Fruit fly (Drosophila melanogaster): ENCODE results near the gene IFT46.
A peak's percentile ranks its signal among the peaks of the same experiment; 100 is the strongest.

The IFT46 gene

dm6 chr2L:18620153-18620552 lies 4.2 kb upstream of the IFT46 start:
- TF ChIP-seq Mio (GFP tag; optimal IDR thresholded peaks at IDR 0.05): no peak
- no peak for TF ChIP-seq br (GFP tag; optimal IDR thresholded peaks at IDR 0.05)
- TF ChIP-seq Dfd (GFP tag; optimal IDR thresholded peaks at IDR 0.05): no peak
- no peak for TF ChIP-seq lola (GFP tag; optimal IDR thresholded peaks at IDR 0.05)
- no peak for TF ChIP-seq fru (GFP tag; optimal IDR thresholded peaks at IDR 0.05)
- TF ChIP-seq Vsx2 (GFP tag; optimal IDR thresholded peaks at IDR 0.05; ENCODE audit: partially characterized antibody): no peak
- TF ChIP-seq dl (GFP tag; optimal IDR thresholded peaks at IDR 0.05; ENCODE audit: insufficient read depth in 1 of 2, partially characterized antibody in 2 of 2): no peak
- TF ChIP-seq Hnf4 (GFP tag; optimal IDR thresholded peaks at IDR 0.05): no peak
- no peak for TF ChIP-seq dsf (GFP tag; optimal IDR thresholded peaks at IDR 0.05; ENCODE audit: borderline replicate concordance)
- no peak for TF ChIP-seq pan (optimal IDR thresholded peaks at IDR 0.05)
- TF ChIP-seq rgr (GFP tag; optimal IDR thresholded peaks at IDR 0.05): no peak
- TF ChIP-seq h (GFP tag; optimal IDR thresholded peaks at IDR 0.05): no peak
- no peak for TF ChIP-seq Hr78 (GFP tag; optimal IDR thresholded peaks at IDR 0.05)
- no peak for TF ChIP-seq dmrt93B (GFP tag; optimal IDR thresholded peaks at IDR 0.05)
- TF ChIP-seq Abd-B (GFP tag; optimal IDR thresholded peaks at IDR 0.05): no peak
- TF ChIP-seq CrebA (GFP tag; optimal IDR thresholded peaks at IDR 0.05; ENCODE audit: borderline replicate concordance): no peak

DNA sequence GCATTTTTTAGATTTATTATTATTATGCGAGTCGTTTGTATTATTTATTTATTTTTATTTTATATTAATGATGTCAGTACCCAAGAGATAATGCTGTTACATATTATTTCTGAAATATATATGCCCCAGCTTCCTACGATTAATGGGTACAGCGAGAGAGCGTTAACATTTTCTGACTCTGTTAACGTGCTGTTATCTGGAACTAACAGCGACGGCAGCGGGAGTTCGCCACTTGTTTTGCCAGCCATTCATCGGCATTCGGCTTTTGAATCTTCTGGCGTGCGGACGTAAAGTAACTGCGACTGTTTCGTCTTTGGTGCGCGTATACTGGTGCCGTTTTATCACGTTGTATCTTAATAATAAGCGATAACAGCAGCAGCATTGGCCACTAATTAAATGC lies 1.1 kb upstream of the IFT46 start, which contains the start of gene MESR3:
TSS of gene MESR3 (plus strand) at position 254 of the 400 bp plus-strand sequence.
- TF ChIP-seq CG9705 (GFP tag; optimal IDR thresholded peaks at IDR 0.05): peak; percentile 13
- no peak for TF ChIP-seq Rel (GFP tag; optimal IDR thresholded peaks at IDR 0.05)
- peak; percentile 24 for TF ChIP-seq Rel (tag; optimal IDR thresholded peaks at IDR 0.05)
- peak; percentile 46 for TF ChIP-seq rgr (GFP tag; optimal IDR thresholded peaks at IDR 0.05)
- no peak for TF ChIP-seq h (GFP tag; optimal IDR thresholded peaks at IDR 0.05)
- TF ChIP-seq sv (GFP tag; optimal IDR thresholded peaks at IDR 0.05): no peak
- no peak for TF ChIP-seq fru (GFP tag; optimal IDR thresholded peaks at IDR 0.05)
- no peak for TF ChIP-seq tai (GFP tag; optimal IDR thresholded peaks at IDR 0.05)
- TF ChIP-seq sage (GFP tag; optimal IDR thresholded peaks at IDR 0.05): peak; percentile 49
- peak; percentile 54 for TF ChIP-seq psq (GFP tag; optimal IDR thresholded peaks at IDR 0.05)
- TF ChIP-seq HLH106 (tag; optimal IDR thresholded peaks at IDR 0.05): peak; percentile 68
- TF ChIP-seq lola (GFP tag; optimal IDR thresholded peaks at IDR 0.05): no peak
- peak; percentile 72 for TF ChIP-seq Sp1 (GFP tag; optimal IDR thresholded peaks at IDR 0.05)
- TF ChIP-seq Mio (GFP tag; optimal IDR thresholded peaks at IDR 0.05): no peak
- peak; percentile 62 for TF ChIP-seq OdsH (GFP tag; optimal IDR thresholded peaks at IDR 0.05)
- TF ChIP-seq Dif (GFP tag; optimal IDR thresholded peaks at IDR 0.05; ENCODE audit: partially characterized antibody): peak; percentile 63
- peak in 1 of 2 experiments; percentile 72 for TF ChIP-seq foxo (GFP tag; optimal IDR thresholded peaks at IDR 0.05)
- TF ChIP-seq ey (GFP tag; optimal IDR thresholded peaks at IDR 0.05): no peak

DNA sequence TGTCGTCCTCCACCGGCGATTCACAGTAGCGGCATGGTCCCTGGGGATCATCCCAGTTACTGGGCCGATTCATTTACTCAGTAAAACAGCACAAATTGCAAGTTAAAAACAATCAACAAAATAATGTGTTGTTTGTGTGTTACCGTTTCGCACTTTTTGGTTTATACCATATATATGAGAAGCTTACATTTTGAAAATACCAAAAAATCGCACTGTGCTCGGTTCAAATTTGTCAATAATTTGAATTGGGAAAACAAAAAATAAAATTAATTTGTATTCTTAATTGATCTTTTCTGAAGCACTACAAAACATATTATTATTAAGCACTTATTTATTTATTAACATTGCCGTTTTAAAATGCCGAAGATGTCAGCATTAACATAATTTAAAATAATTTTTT lies 3.8 kb downstream of the IFT46 start, which contains the start of gene Atac2:
TSS of gene Atac2 (minus strand) at position 144 of the 400 bp plus-strand sequence.
- TF ChIP-seq fru (GFP tag; optimal IDR thresholded peaks at IDR 0.05) (no peak), foxo (GFP tag; optimal IDR thresholded peaks at IDR 0.05) (no peak), Hnf4 (GFP tag; optimal IDR thresholded peaks at IDR 0.05) (no peak), CG32264 (GFP tag; optimal IDR thresholded peaks at IDR 0.05) (no peak), usp (GFP tag; optimal IDR thresholded peaks at IDR 0.05) (no peak), Vsx2 (GFP tag; optimal IDR thresholded peaks at IDR 0.05; ENCODE audit: partially characterized antibody) (no peak), lola (GFP tag; optimal IDR thresholded peaks at IDR 0.05) (no peak), sv (GFP tag; optimal IDR thresholded peaks at IDR 0.05) (no peak), HLH106 (tag; optimal IDR thresholded peaks at IDR 0.05) (no peak), Rel (GFP tag; optimal IDR thresholded peaks at IDR 0.05) (no peak), Rel (tag; optimal IDR thresholded peaks at IDR 0.05) (no peak), Abd-B (GFP tag; optimal IDR thresholded peaks at IDR 0.05) (no peak), Hr78 (GFP tag; optimal IDR thresholded peaks at IDR 0.05) (no peak), sage (GFP tag; optimal IDR thresholded peaks at IDR 0.05) (no peak), dsf (GFP tag; optimal IDR thresholded peaks at IDR 0.05; ENCODE audit: borderline replicate concordance) (no peak), CrebA (GFP tag; optimal IDR thresholded peaks at IDR 0.05; ENCODE audit: borderline replicate concordance) (no peak), Jra (GFP tag; optimal IDR thresholded peaks at IDR 0.05) (no peak), tai (GFP tag; optimal IDR thresholded peaks at IDR 0.05) (no peak), Dfd (GFP tag; optimal IDR thresholded peaks at IDR 0.05) (no peak), psq (GFP tag; optimal IDR thresholded peaks at IDR 0.05) (no peak), Sp1 (GFP tag; optimal IDR thresholded peaks at IDR 0.05) (no peak)

DNA sequence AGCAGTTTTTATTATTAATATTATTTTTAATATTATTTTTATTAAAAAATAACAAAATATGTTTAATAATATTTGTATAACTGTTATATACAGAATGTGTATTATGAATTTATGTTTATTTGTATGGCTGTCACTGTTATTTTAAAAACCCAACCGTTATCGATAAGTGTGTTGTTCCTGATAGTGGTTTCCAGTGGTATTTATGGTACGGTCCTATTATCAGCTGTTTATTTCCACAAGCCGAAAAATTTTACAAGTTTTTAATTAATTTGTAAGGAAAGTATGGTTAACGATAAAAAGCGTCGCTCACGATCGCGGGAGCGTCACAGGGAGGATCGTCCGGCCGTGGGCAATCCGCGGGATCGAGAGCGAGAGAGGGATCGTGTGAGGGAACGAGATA lies 9.3 kb downstream of the IFT46 start, which contains the start of gene CG10333:
TSS of gene CG10333 (plus strand) at position 191 of the 400 bp plus-strand sequence.
- no peak for TF ChIP-seq CrebA (GFP tag; optimal IDR thresholded peaks at IDR 0.05; ENCODE audit: borderline replicate concordance)
- TF ChIP-seq woc (GFP tag; optimal IDR thresholded peaks at IDR 0.05): no peak
- TF ChIP-seq dl (GFP tag; optimal IDR thresholded peaks at IDR 0.05; ENCODE audit: insufficient read depth in 1 of 2, partially characterized antibody in 2 of 2): no peak
- no peak for TF ChIP-seq tai (GFP tag; optimal IDR thresholded peaks at IDR 0.05)
- TF ChIP-seq Rel (GFP tag; optimal IDR thresholded peaks at IDR 0.05): no peak
- no peak for TF ChIP-seq Rel (tag; optimal IDR thresholded peaks at IDR 0.05)
- no peak for TF ChIP-seq N (GFP tag; optimal IDR thresholded peaks at IDR 0.05)
- TF ChIP-seq Abd-B (GFP tag; optimal IDR thresholded peaks at IDR 0.05): no peak

Measured in whole organism, wandering third instar larva.